Fruit fly (Drosophila melanogaster): ENCODE results near the gene yps.

The yps gene

DNA sequence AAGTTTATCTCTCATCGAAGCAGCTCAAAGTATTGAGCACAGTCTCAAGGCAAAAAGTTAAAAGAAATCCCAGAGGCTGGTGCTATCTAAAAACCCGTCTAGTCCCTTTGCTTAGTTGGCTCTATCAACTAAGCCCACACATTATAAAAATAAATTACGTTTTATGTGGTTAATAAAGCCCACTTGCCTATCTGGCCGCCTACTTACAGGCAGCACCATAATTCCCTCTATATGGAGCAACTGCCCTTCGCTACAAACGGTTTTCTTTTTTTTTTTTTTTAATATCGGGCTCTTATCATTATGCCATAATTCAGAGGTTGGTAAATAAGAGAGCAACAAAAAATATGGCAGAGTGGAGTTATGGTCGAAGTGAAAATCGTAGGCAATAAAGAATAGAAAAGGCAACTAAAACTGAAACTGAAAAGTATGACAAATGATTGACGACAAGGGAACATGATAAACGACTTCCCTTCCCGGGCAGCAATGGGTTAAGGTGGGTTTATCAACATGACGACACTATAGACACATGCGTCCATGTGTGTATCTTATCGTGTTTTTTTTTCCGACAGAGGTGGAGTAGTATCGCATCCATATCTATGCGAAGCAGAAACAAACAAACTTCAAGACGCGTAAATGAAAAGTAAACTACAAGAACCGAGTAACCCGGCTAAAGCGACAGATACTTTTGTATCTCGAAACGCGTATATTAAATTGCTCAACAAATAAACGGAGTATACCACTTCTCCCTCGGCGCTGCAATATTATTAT lies 46.2 kb downstream of the yps start:
- peak; percentile 11 for TF ChIP-seq noc (tag; optimal IDR thresholded peaks at IDR 0.05)

DNA sequence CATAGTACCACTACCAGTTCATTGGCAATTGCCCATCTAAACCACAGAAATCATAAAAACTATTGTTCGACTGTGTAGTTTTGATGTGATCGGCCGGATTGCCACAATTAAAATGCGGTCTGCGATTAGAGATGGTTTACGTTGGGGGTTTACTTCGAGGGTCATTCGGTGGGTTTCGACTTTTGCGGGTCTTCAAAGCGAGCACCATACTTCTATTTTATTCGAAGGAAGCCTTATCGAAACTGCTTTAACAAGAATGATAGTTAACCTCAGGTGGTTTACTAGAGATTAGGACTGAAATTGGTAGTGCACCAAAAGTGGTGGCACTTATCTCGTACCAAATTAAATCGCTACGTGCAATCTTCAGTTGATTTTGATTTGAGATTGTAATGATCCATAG lies 47.0 kb downstream of the yps start:
- TF ChIP-seq noc (tag; optimal IDR thresholded peaks at IDR 0.05) = no peak

DNA sequence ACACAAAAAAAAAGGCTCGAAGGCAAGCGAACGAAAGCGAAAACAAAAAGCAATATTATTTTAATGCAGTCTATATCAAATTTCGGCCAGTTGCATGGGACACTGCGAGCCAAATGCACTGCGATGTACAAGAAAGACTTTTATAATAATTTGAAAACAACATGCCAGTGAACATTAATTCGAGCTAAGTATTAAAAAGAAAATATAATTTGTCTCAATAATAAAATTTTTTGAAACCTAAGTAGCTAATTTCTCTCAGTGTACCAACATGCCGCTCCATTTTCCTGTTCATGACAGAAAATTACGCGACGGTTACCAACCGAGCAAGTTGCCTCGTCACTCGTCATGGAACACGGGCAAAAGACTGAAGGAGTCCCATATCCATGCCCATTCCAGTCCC lies 47.6 kb downstream of the yps start:
- TF ChIP-seq noc (tag; optimal IDR thresholded peaks at IDR 0.05) = no peak

- no peak for TF ChIP-seq noc (tag; optimal IDR thresholded peaks at IDR 0.05)
These were observed 48.6 kb downstream of the yps start for dm6 chr3L:12076312-12076711.

DNA sequence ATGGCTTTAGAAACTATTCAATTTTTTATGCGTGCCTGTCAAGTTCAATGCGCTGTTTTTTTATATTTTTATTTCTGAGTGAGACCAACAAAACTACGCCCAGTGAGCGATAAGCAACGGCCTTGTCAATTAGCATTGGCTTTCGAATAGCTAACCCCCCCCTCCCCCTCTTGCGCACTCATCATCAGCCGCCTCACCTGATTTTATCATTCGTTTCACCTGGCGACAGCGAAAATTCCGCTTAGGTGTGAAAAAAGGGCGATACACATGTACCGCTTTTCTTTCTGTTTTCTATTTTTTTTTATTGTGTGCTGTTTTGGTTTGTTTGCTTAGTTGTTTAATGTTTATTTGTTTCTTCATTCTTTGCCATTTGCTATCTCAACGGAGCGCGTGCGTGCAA lies 50.0 kb downstream of the yps start:
- no peak for TF ChIP-seq noc (tag; optimal IDR thresholded peaks at IDR 0.05)

DNA sequence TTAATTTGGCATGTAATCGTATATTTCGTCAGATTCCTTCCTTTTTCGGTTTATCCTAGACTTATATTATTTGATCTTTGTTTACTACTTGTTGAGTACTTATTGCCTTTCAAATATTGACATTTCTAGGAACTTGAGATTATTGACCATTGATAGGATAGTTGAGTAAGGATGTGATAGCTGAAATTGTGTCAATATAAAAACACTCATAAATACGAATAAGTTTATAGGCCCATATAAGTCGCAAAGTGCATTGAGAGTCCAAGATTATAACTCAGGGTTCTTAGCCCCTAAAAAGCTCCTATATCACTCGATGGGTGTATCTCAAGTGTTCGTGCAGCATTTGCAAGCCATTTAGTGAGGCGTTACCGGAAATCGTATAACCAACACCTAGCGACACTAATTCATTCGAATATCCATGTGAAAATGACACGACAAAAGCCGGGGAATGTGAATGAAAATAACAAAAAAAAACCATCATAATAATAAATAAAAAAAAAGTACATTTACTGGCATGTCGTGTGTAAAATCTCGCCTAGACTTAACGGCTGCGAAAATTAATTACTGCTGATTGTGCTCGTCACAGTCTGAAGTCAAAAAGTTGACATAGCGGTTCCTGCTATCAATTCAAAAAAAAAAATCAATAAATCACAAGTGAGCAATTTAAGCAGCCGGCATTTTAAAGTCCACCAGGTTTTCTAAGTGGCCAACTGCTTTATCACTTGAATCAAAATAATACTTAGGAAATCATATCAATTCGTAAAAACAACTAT lies 50.9 kb downstream of the yps start:
- no peak for TF ChIP-seq noc (tag; optimal IDR thresholded peaks at IDR 0.05)

- no peak for TF ChIP-seq noc (tag; optimal IDR thresholded peaks at IDR 0.05)
These were observed 51.9 kb downstream of the yps start for dm6 chr3L:12073076-12073475.

DNA sequence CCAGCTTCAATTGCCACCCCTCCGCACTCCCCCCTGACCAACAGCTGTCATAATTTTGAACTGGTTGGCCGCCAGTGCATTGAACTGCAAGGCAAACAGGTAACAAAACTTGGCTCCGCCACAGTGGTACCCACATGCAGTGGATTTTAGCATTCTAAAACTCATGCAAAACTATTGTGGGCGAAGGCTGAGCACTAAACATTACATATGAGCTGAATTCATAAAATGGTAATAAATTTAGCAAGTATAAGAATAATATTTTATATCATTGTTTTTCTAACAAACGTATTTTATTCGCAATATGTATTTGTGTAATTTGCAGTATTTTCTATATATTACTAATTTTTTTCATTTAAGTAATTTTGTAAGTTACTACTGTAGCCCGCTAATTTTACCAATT lies 52.6 kb downstream of the yps start:
- TF ChIP-seq noc (tag; optimal IDR thresholded peaks at IDR 0.05) = no peak
